Worm (Caenorhabditis elegans) whole organism, L4/young adult: ENCODE measurements around the gene K10H10.9.

Experiments
- W03F9.2 ChIP-seq: fragments of 150-350 bp; optimal IDR thresholded peaks from 2 replicates; lab custom pipeline; 2014; ENCODE audit warnings: missing biosample characterization, missing genetic modification characterization
- dao-5 ChIP-seq: sonication (generic microtip); optimal IDR thresholded peaks from 2 replicates; lab custom pipeline; 2016; ENCODE audit warnings: missing genotype, missing genetic modification characterization, moderate library complexity, missing compliant biosample characterization
- him-1 ChIP-seq: sonication (generic microtip); optimal IDR thresholded peaks from 2 replicates; lab custom pipeline; 2016; ENCODE audit warnings: missing genotype, missing genetic modification reagents, missing genetic modification characterization, missing compliant biosample characterization

ce11 chrII:14470020-14470419 lies 44.9 kb downstream of the K10H10.9 start:
- no peak for TF ChIP-seq dao-5 (tag; lab: Kevin White, UChicago)
- TF ChIP-seq W03F9.2 (tag; lab: Kevin White, UChicago), result no peak
- no peak for TF ChIP-seq him-1 (tag; lab: Kevin White, UChicago)
